Worm (Caenorhabditis elegans): Measurements from ENCODE around the gene sru-23.
"Not testable (repeated sequence)": the region's sequence is repeated elsewhere in the genome, so short reads cannot be mapped to it uniquely, and the experiment has no call there.

DNA sequence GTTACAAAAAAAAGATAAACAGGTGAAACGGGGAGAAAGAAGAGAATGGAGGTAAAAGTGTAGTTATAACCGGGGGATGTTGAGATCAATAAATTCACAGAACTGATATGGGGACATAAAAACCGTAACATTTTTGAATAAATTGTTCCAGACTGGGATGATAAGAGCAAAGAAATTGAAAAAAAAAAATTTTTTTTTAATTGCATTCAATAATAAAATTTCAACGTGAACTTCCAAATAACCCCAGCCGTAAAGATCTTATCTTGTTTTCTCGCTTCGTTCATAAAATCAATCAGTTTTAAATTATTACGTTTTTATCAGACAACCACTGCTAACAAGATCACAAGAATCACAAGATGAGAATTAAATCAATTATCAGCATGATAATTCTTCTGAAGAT is 19.5 kb upstream of the sru-23 start, which contains the start of gene C06C6.7:
- TF ChIP-seq unc-130 (GFP tag; optimal IDR thresholded peaks at IDR 0.05); unc-62 (GFP tag; optimal IDR thresholded peaks at IDR 0.05 in 1 of 2); unc-62 (tag; optimal IDR thresholded peaks at IDR 0.05); Y105C5A.15 (GFP tag; IDR thresholded peaks at IDR 0.05); lin-39 (tag; optimal IDR thresholded peaks at IDR 0.05); jun-1 (tag; optimal IDR thresholded peaks at IDR 0.05); T26A8.4 (GFP tag; IDR thresholded peaks at IDR 0.05); cey-2 (tag; optimal IDR thresholded peaks at IDR 0.05; ENCODE audit: borderline replicate concordance, insufficient read depth); ceh-20 (GFP tag; IDR thresholded peaks at IDR 0.05): not testable (repeated sequence)
